Fruit fly (Drosophila melanogaster): ENCODE data around the gene CG4364.

Gene CG4364

DNA sequence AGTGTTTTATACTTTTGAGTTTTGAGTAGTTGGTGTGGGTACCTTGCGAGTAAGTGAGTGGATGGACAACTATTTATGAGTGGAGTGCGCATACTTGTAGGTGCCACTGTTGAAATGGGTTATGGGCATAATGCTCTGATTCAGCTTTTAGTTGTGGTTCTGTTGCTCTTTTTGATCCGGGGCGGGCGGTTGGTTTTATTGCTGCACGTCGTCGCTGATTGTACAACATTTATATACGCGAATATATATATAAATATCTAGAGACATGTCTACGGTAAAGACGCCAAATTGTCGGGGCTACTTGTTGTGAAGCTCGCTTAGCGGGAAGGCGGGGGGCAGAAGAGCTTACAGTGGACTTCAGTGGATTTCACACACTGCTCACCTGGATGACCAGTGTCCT, 27.0 kb downstream of the CG4364 start:
- TF ChIP-seq ey (GFP tag; optimal IDR thresholded peaks at IDR 0.05) (no peak), Mio (GFP tag; optimal IDR thresholded peaks at IDR 0.05) (no peak), CG32264 (GFP tag; optimal IDR thresholded peaks at IDR 0.05) (no peak), CG9705 (GFP tag; optimal IDR thresholded peaks at IDR 0.05) (no peak), psq (GFP tag; optimal IDR thresholded peaks at IDR 0.05) (no peak), tai (GFP tag; optimal IDR thresholded peaks at IDR 0.05) (no peak), dl (GFP tag; optimal IDR thresholded peaks at IDR 0.05; ENCODE audit: insufficient read depth in 1 of 2, partially characterized antibody in 2 of 2) (no peak), foxo (GFP tag; optimal IDR thresholded peaks at IDR 0.05) (no peak), Hr78 (GFP tag; optimal IDR thresholded peaks at IDR 0.05) (no peak)

DNA sequence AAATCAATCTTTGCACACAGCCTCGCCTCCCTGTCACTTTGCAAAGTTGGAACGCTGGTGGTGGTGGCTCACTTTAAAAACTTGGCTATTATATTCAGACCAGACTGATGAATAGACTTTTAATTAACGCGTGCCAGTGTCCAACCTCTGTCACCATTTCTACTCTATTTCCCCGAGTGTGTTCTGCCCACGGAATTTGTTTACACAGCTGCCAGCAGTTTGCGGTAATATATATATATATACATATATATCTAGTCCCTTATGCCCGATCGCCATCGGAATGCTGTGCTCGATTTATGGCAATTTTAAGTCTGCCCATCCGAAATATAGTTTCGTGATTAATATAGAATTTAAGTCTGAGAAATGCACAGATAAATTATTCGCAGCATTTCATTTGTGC, 31.3 kb downstream of the CG4364 start:
- TF ChIP-seq Rel (GFP tag; optimal IDR thresholded peaks at IDR 0.05) (no peak), Rel (tag; optimal IDR thresholded peaks at IDR 0.05) (no peak), HLH106 (tag; optimal IDR thresholded peaks at IDR 0.05) (no peak), rgr (GFP tag; optimal IDR thresholded peaks at IDR 0.05) (no peak), GATAd (GFP tag; optimal IDR thresholded peaks at IDR 0.05) (no peak), dl (GFP tag; optimal IDR thresholded peaks at IDR 0.05; ENCODE audit: insufficient read depth in 1 of 2, partially characterized antibody in 2 of 2) (no peak), dsf (GFP tag; optimal IDR thresholded peaks at IDR 0.05; ENCODE audit: borderline replicate concordance) (no peak), br (GFP tag; optimal IDR thresholded peaks at IDR 0.05) (no peak), tai (GFP tag; optimal IDR thresholded peaks at IDR 0.05) (no peak), ey (GFP tag; optimal IDR thresholded peaks at IDR 0.05) (no peak), Abd-B (GFP tag; optimal IDR thresholded peaks at IDR 0.05) (no peak), OdsH (GFP tag; optimal IDR thresholded peaks at IDR 0.05) (no peak), Jra (GFP tag; optimal IDR thresholded peaks at IDR 0.05) (no peak), usp (GFP tag; optimal IDR thresholded peaks at IDR 0.05) (no peak), Dif (GFP tag; optimal IDR thresholded peaks at IDR 0.05; ENCODE audit: partially characterized antibody) (no peak), dmrt93B (GFP tag; optimal IDR thresholded peaks at IDR 0.05) (no peak), Vsx2 (GFP tag; optimal IDR thresholded peaks at IDR 0.05; ENCODE audit: partially characterized antibody) (no peak), CrebA (GFP tag; optimal IDR thresholded peaks at IDR 0.05; ENCODE audit: borderline replicate concordance) (no peak)

DNA sequence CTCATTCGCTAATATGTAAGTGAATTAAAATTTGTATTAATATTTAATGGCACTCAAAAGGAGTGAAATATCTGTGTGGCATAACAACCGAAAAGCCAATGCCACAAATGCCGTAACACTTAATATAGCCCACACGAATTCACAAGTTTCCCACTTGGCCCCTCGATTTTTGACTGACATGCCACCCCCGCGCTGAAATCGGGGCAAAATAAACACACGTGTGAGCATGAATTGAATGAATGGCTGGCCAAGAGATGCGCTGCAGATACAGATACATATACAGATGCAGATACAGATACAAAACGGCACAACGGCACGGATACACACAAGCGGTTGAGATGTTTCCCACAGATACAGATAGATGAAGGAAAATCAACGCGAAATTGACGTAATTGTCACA, 34.0 kb downstream of the CG4364 start:
- TF ChIP-seq Hnf4 (GFP tag; optimal IDR thresholded peaks at IDR 0.05): no peak
- no peak for TF ChIP-seq h (GFP tag; optimal IDR thresholded peaks at IDR 0.05)
- no peak for TF ChIP-seq Hr83 (GFP tag; optimal IDR thresholded peaks at IDR 0.05; ENCODE audit: poor library complexity, severe bottlenecking)
- TF ChIP-seq Hr78 (GFP tag; optimal IDR thresholded peaks at IDR 0.05): no peak
- TF ChIP-seq Dif (GFP tag; optimal IDR thresholded peaks at IDR 0.05; ENCODE audit: partially characterized antibody): no peak

DNA sequence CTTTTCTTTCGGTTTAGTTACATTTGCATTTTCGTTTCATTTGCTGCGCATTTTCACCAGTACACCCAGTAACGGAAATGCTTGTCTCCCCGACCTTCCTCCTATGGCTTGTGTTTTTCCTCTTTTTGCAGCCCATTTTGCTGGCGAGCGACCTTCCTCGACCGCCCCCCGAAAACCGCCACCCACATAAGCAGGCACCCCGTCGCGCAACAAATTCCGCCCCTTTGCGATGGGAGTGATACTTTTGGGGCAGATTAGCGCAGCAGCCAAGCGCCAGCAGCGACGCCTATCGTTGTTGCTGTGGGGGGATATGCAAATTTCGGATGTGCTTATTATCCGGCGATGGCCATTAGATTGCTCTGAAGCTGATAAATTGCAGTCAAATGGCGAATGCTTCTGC, 37.8 kb downstream of the CG4364 start:
- TF ChIP-seq Rel (GFP tag; optimal IDR thresholded peaks at IDR 0.05): no peak
- TF ChIP-seq Rel (tag; optimal IDR thresholded peaks at IDR 0.05): no peak
- TF ChIP-seq foxo (GFP tag; optimal IDR thresholded peaks at IDR 0.05): no peak
- TF ChIP-seq Vsx2 (GFP tag; optimal IDR thresholded peaks at IDR 0.05; ENCODE audit: partially characterized antibody): no peak
- no peak for TF ChIP-seq Sp1 (GFP tag; optimal IDR thresholded peaks at IDR 0.05)
- TF ChIP-seq sage (GFP tag; optimal IDR thresholded peaks at IDR 0.05): no peak
- no peak for TF ChIP-seq woc (GFP tag; optimal IDR thresholded peaks at IDR 0.05)
- TF ChIP-seq Dif (GFP tag; optimal IDR thresholded peaks at IDR 0.05; ENCODE audit: partially characterized antibody): no peak
- TF ChIP-seq HLH106 (tag; optimal IDR thresholded peaks at IDR 0.05): no peak
- no peak for TF ChIP-seq Myc (optimal IDR thresholded peaks at IDR 0.05)
- TF ChIP-seq ey (GFP tag; optimal IDR thresholded peaks at IDR 0.05): no peak
- TF ChIP-seq Mio (GFP tag; optimal IDR thresholded peaks at IDR 0.05): no peak
- no peak for TF ChIP-seq tai (GFP tag; optimal IDR thresholded peaks at IDR 0.05)

DNA sequence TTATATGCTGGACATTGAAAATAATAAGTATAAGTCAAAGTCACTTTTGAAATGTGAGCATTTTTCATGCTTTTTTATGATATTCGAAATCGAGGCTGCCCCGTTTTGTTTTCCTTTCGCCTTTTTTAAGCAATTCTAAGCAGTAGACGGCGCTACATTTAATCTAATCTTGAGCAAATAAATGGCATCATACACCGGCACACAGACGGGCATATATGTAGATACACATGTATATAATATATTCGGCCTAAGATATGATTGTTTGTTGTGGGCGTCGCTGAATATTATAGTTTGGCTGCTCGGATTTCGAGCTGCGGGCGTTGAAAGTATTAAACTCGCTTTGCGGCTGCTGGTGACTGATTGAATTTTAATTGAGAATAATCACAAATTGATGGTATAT, 38.8 kb downstream of the CG4364 start:
- TF ChIP-seq sage (GFP tag; optimal IDR thresholded peaks at IDR 0.05): no peak
- no peak for TF ChIP-seq N (GFP tag; optimal IDR thresholded peaks at IDR 0.05)
- TF ChIP-seq Mio (GFP tag; optimal IDR thresholded peaks at IDR 0.05): no peak
- no peak for TF ChIP-seq HLH106 (tag; optimal IDR thresholded peaks at IDR 0.05)
- no peak for TF ChIP-seq Vsx2 (GFP tag; optimal IDR thresholded peaks at IDR 0.05; ENCODE audit: partially characterized antibody)
- TF ChIP-seq dmrt93B (GFP tag; optimal IDR thresholded peaks at IDR 0.05): no peak
- no peak for TF ChIP-seq Jra (GFP tag; optimal IDR thresholded peaks at IDR 0.05)
- no peak for TF ChIP-seq CG32264 (GFP tag; optimal IDR thresholded peaks at IDR 0.05)
- TF ChIP-seq tai (GFP tag; optimal IDR thresholded peaks at IDR 0.05): no peak
- no peak for TF ChIP-seq dl (GFP tag; optimal IDR thresholded peaks at IDR 0.05; ENCODE audit: insufficient read depth in 1 of 2, partially characterized antibody in 2 of 2)
